Fruit fly (Drosophila melanogaster) whole organism, embryonic: ENCODE results near the gene RhoGEF4.

ENCODE experiments used
- Adf1 ChIP-seq: fragments of 200-800 bp; sonication (Bioruptor generic); IDR thresholded peaks from 2 replicates; pipeline ENCODE4 v1.3.6; 2022; ENCODE audit warnings: missing biosample characterization, missing genetic modification characterization
- Antp ChIP-seq: fragments of 200-800 bp; sonication (Bioruptor generic); optimal IDR thresholded peaks from 3 replicates; lab custom pipeline; 2016; ENCODE audit warnings: missing biosample characterization, missing genetic modification characterization
- BEAF-32 ChIP-seq: fragments of 200-800 bp; sonication (Bioruptor generic); optimal IDR thresholded peaks from 3 replicates; lab custom pipeline; 2017; ENCODE audit warnings: missing biosample characterization, missing genetic modification characterization, mild to moderate bottlenecking, moderate library complexity, missing genetic modification reagents
- C15 ChIP-seq: fragments of 200-800 bp; sonication (Bioruptor generic); IDR thresholded peaks from 3 replicates; pipeline ENCODE4 v1.3.6; 2022; ENCODE audit warnings: missing biosample characterization, missing genetic modification characterization
- CG10959 ChIP-seq: fragments of 200-800 bp; sonication (Bioruptor generic); IDR thresholded peaks from 2 replicates; pipeline ENCODE4 v1.3.6; 2022; ENCODE audit warnings: missing biosample characterization, missing genetic modification characterization
- CG14860 ChIP-seq: fragments of 200-800 bp; sonication (Bioruptor generic); IDR thresholded peaks from 3 replicates; pipeline ENCODE4 v1.3.6; 2022; ENCODE audit warnings: missing biosample characterization, missing genetic modification characterization; ENCODE audit not compliant: partially characterized antibody
- CG16779 ChIP-seq: fragments of 200-800 bp; sonication (Bioruptor generic); IDR thresholded peaks from 2 replicates; pipeline ENCODE4 v1.3.6; 2022; ENCODE audit warnings: missing biosample characterization, missing genetic modification characterization
- CG16813 ChIP-seq: fragments of 200-800 bp; sonication (Bioruptor generic); IDR thresholded peaks from 3 replicates; pipeline ENCODE4 v1.3.6; 2022; ENCODE audit warnings: missing biosample characterization, missing genetic modification characterization; ENCODE audit not compliant: partially characterized antibody
- CG18764 ChIP-seq: fragments of 200-800 bp; sonication (Bioruptor generic); optimal IDR thresholded peaks from 3 replicates; lab custom pipeline; 2016; ENCODE audit warnings: missing biosample characterization, missing genetic modification characterization
- CG2199 ChIP-seq: fragments of 200-800 bp; sonication (Bioruptor generic); IDR thresholded peaks from 3 replicates; pipeline ENCODE4 v1.3.6; 2022; ENCODE audit warnings: missing biosample characterization, missing genetic modification characterization
- CG31388 ChIP-seq: fragments of 200-800 bp; sonication (Bioruptor generic); optimal IDR thresholded peaks from 2 replicates; lab custom pipeline; 2016; ENCODE audit warnings: missing biosample characterization, missing genetic modification characterization
- CG33213 ChIP-seq: fragments of 200-800 bp; sonication (Bioruptor generic); optimal IDR thresholded peaks from 3 replicates; lab custom pipeline; 2016; ENCODE audit warnings: missing biosample characterization, missing genetic modification characterization
- CG33557 ChIP-seq: fragments of 200-800 bp; sonication (Bioruptor generic); optimal IDR thresholded peaks from 2 replicates; lab custom pipeline; 2019; ENCODE audit warnings: missing biosample characterization, mild to moderate bottlenecking, missing genetic modification characterization, moderate library complexity
- CG34224 ChIP-seq: fragments of 200-800 bp; sonication (Bioruptor generic); IDR thresholded peaks from 3 replicates; pipeline ENCODE4 v1.3.6; 2022; ENCODE audit warnings: missing biosample characterization, missing genetic modification characterization; ENCODE audit not compliant: partially characterized antibody
- CG7786 ChIP-seq: fragments of 200-800 bp; sonication (Bioruptor generic); optimal IDR thresholded peaks from 2 replicates; lab custom pipeline; 2016; ENCODE audit warnings: missing biosample characterization, missing genetic modification characterization
- CG7963 ChIP-seq: fragments of 200-800 bp; sonication (Bioruptor generic); IDR thresholded peaks from 3 replicates; pipeline ENCODE4 v1.3.6; 2022; ENCODE audit warnings: missing biosample characterization, missing genetic modification characterization; ENCODE audit not compliant: partially characterized antibody
- CG9215 ChIP-seq: fragments of 200-800 bp; sonication (Bioruptor generic); IDR thresholded peaks from 2 replicates; pipeline ENCODE4 v1.3.6; 2022; ENCODE audit warnings: missing biosample characterization, missing genetic modification characterization
- D19B ChIP-seq: fragments of 200-800 bp; sonication (Bioruptor generic); optimal IDR thresholded peaks from 2 replicates; lab custom pipeline; 2017; ENCODE audit warnings: missing biosample characterization, mild to moderate bottlenecking, missing genetic modification characterization
- HmgD ChIP-seq: fragments of 200-800 bp; sonication (Bioruptor generic); optimal IDR thresholded peaks from 3 replicates; lab custom pipeline; 2016; ENCODE audit warnings: missing biosample characterization, missing genetic modification characterization
- Hr51 ChIP-seq, 2 experiments: fragments of 200-800 bp; sonication (Bioruptor generic); optimal IDR thresholded peaks; 2 replicates in 1 of 2; 3 replicates in 1 of 2; lab custom pipeline; 2016 to 2018; ENCODE audit warnings: missing biosample characterization in 2 of 2, missing genetic modification characterization in 2 of 2, mild to moderate bottlenecking in 1 of 2, moderate library complexity in 1 of 2
- Myb ChIP-seq: fragments of 200-800 bp; sonication (Bioruptor generic); optimal IDR thresholded peaks from 2 replicates; lab custom pipeline; 2016; ENCODE audit warnings: missing biosample characterization, missing genetic modification characterization
- NK7.1 ChIP-seq: fragments of 200-800 bp; sonication (Bioruptor generic); optimal IDR thresholded peaks from 3 replicates; lab custom pipeline; 2016; ENCODE audit warnings: missing biosample characterization, missing genetic modification characterization
- Oli ChIP-seq: fragments of 200-800 bp; sonication (Bioruptor generic); optimal IDR thresholded peaks from 2 replicates; lab custom pipeline; 2018; ENCODE audit warnings: missing biosample characterization, mild to moderate bottlenecking, missing genetic modification characterization, moderate library complexity
- Ravus ChIP-seq: fragments of 200-800 bp; sonication (Bioruptor generic); IDR thresholded peaks from 2 replicates; pipeline ENCODE4 v1.3.6; 2022; ENCODE audit warnings: missing biosample characterization, missing genetic modification characterization
- Side ChIP-seq: fragments of 200-800 bp; sonication (Bioruptor generic); optimal IDR thresholded peaks from 2 replicates; lab custom pipeline; 2016; ENCODE audit warnings: missing biosample characterization, missing genetic modification characterization
- Sox102F ChIP-seq: fragments of 200-800 bp; sonication (Bioruptor generic); optimal IDR thresholded peaks from 2 replicates; lab custom pipeline; 2018; ENCODE audit warnings: missing biosample characterization, mild to moderate bottlenecking, missing genetic modification characterization, moderate library complexity
- Spps ChIP-seq: fragments of 200-800 bp; sonication (Bioruptor generic); optimal IDR thresholded peaks from 2 replicates; lab custom pipeline; 2018; ENCODE audit warnings: missing biosample characterization, mild to moderate bottlenecking, missing genetic modification characterization
- Sry-δ ChIP-seq: fragments of 200-800 bp; sonication (Bioruptor generic); optimal IDR thresholded peaks from 2 replicates; lab custom pipeline; 2016; ENCODE audit warnings: missing biosample characterization, missing genetic modification characterization
- amos ChIP-seq: fragments of 200-800 bp; sonication (Bioruptor generic); IDR thresholded peaks from 2 replicates; pipeline ENCODE4 v1.3.6; 2022; ENCODE audit warnings: missing biosample characterization, missing genetic modification characterization; ENCODE audit not compliant: partially characterized antibody
- aop ChIP-seq: fragments of 200-800 bp; sonication (Bioruptor generic); IDR thresholded peaks from 2 replicates; pipeline ENCODE4 v1.3.6; 2022; ENCODE audit warnings: missing biosample characterization, missing genetic modification characterization
- az2 ChIP-seq: fragments of 200-800 bp; sonication (Bioruptor generic); optimal IDR thresholded peaks from 3 replicates; lab custom pipeline; 2016; ENCODE audit warnings: missing biosample characterization, missing genetic modification characterization
- bigmax ChIP-seq: fragments of 200-800 bp; sonication (Bioruptor generic); optimal IDR thresholded peaks from 2 replicates; lab custom pipeline; 2018; ENCODE audit warnings: missing biosample characterization, mild to moderate bottlenecking, missing genetic modification characterization
- btn ChIP-seq: fragments of 200-800 bp; sonication (Bioruptor generic); optimal IDR thresholded peaks from 2 replicates; lab custom pipeline; 2016; ENCODE audit warnings: missing biosample characterization, missing genetic modification characterization
- chif ChIP-seq, 2 experiments: fragments of 200-800 bp; sonication (Bioruptor generic); optimal IDR thresholded peaks; 3 replicates each; lab custom pipeline; 2016; ENCODE audit warnings: missing biosample characterization in 2 of 2, missing genetic modification characterization in 2 of 2
- crp ChIP-seq, 2 experiments: fragments of 200-800 bp; sonication (Bioruptor generic); optimal IDR thresholded peaks; 2 replicates in 1 of 2; 3 replicates in 1 of 2; lab custom pipeline; 2017; ENCODE audit warnings: missing biosample characterization in 2 of 2, missing genetic modification characterization in 2 of 2, mild to moderate bottlenecking in 1 of 2, moderate library complexity in 1 of 2
- dati ChIP-seq: fragments of 200-800 bp; sonication (Bioruptor generic); IDR thresholded peaks from 2 replicates; pipeline ENCODE4 v1.3.6; 2022; ENCODE audit warnings: missing biosample characterization, missing genetic modification characterization
- fd64A ChIP-seq: fragments of 200-800 bp; sonication (Bioruptor generic); optimal IDR thresholded peaks from 3 replicates; lab custom pipeline; 2018; ENCODE audit warnings: missing biosample characterization, mild to moderate bottlenecking, missing genetic modification characterization
- gfzf ChIP-seq: fragments of 200-800 bp; sonication (Bioruptor generic); optimal IDR thresholded peaks from 2 replicates; lab custom pipeline; 2016; ENCODE audit warnings: missing biosample characterization, mild to moderate bottlenecking, missing genetic modification characterization, moderate library complexity
- h ChIP-seq: fragments of >200 bp; optimal IDR thresholded peaks from 2 replicates; lab custom pipeline; 2017
- her ChIP-seq: fragments of 200-800 bp; sonication (Bioruptor generic); optimal IDR thresholded peaks from 2 replicates; lab custom pipeline; 2016; ENCODE audit warnings: missing biosample characterization, missing genetic modification characterization
- kah ChIP-seq: fragments of 200-800 bp; sonication (Bioruptor generic); optimal IDR thresholded peaks from 2 replicates; lab custom pipeline; 2018; ENCODE audit warnings: missing biosample characterization, mild to moderate bottlenecking, missing genetic modification characterization
- lov ChIP-seq, 2 experiments: fragments of 200-800 bp in 1 of 2; fragments of >200 bp in 1 of 2; sonication (Bioruptor generic) in 1 of 2; IDR thresholded peaks in 1 of 2; optimal IDR thresholded peaks in 1 of 2; 2 replicates in 1 of 2; 3 replicates in 1 of 2; pipeline versions ENCODE4 v1.3.6 to Lab custom; 2017 to 2022; ENCODE audit warnings: missing biosample characterization in 1 of 2, missing genetic modification characterization in 1 of 2
- mirr ChIP-seq: fragments of 200-800 bp; sonication (Bioruptor generic); optimal IDR thresholded peaks from 3 replicates; lab custom pipeline; 2018; ENCODE audit warnings: missing biosample characterization, mild to moderate bottlenecking, missing genetic modification characterization
- nerfin-1 ChIP-seq: fragments of 200-800 bp; sonication (Bioruptor generic); optimal IDR thresholded peaks from 3 replicates; lab custom pipeline; 2019; ENCODE audit warnings: missing biosample characterization, mild to moderate bottlenecking, missing genetic modification characterization, moderate library complexity
- pros ChIP-seq: fragments of 200-800 bp; sonication (Bioruptor generic); optimal IDR thresholded peaks from 3 replicates; lab custom pipeline; 2019; ENCODE audit warnings: missing biosample characterization, mild to moderate bottlenecking, missing genetic modification characterization, moderate library complexity
- row ChIP-seq: fragments of 200-800 bp; sonication (Bioruptor generic); IDR thresholded peaks from 3 replicates; pipeline ENCODE4 v1.3.6; 2022; ENCODE audit warnings: missing biosample characterization, missing genetic modification characterization
- run ChIP-seq: fragments of 200-800 bp; sonication (Bioruptor generic); optimal IDR thresholded peaks from 3 replicates; lab custom pipeline; 2018; ENCODE audit warnings: missing biosample characterization, mild to moderate bottlenecking, missing genetic modification characterization
- slbo ChIP-seq: fragments of 200-800 bp; sonication (Bioruptor generic); IDR thresholded peaks from 2 replicates; pipeline ENCODE4 v1.3.6; 2022; ENCODE audit warnings: missing biosample characterization, missing genetic modification characterization
- tup ChIP-seq: fragments of 200-800 bp; sonication (Bioruptor generic); optimal IDR thresholded peaks from 2 replicates; lab custom pipeline; 2016; ENCODE audit warnings: missing biosample characterization, mild to moderate bottlenecking, missing genetic modification characterization, moderate library complexity

RhoGEF4 gene

DNA sequence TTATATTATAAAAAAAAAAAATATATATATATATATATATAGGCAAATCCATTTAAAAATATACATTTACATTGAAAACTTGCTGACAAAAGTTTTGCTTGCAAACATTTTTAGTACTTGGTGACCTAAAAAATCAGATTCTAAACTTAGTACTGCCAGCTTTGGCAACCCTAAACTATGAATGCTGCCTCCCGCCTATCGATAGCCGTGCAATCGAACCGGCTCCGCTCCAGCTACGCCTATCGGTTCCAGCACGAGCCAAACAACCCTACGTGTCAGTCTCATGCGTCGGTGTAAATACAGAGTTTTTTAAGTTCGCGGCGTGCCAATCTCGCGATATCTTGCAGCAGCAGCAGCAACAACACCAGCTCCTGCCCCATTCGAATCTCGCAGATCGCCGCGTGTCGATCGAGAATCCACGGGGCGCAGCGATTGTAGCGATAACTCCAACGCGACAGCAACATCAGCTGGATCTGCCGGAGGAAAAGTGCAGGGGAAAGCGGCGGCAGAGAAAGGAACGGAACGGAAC is 37.2 kb upstream of the RhoGEF4 start, which contains the start of gene Sec63 (continued):
- peak in 1 of 2 experiments; percentile 74 for TF ChIP-seq crp (GFP tag; optimal IDR thresholded peaks at IDR 0.05; lab: Kevin White, UChicago)
- TF ChIP-seq Adf1 (GFP tag; lab: Robert Waterston, UW), result 0 out of 2 replicates have a peak, but pooled peaks have one; percentile 3
- peak; percentile 21 for TF ChIP-seq nerfin-1 (tag; lab: Kevin White, UChicago)
- TF ChIP-seq btn, result no peak
- TF ChIP-seq CG33213, result peak; percentile 74
- TF ChIP-seq CG10959 (GFP tag; lab: Robert Waterston, UW), result 0 out of 2 replicates have a peak, but pooled peaks have one; percentile 14
- TF ChIP-seq fd64A, result no peak
- TF ChIP-seq amos (GFP tag; lab: Robert Waterston, UW), result peak; percentile 92
- no peak for TF ChIP-seq chif (GFP tag; optimal IDR thresholded peaks at IDR 0.05; lab: Kevin White, UChicago)
- no peak for TF ChIP-seq lov (optimal IDR thresholded peaks at IDR 0.05; lab: Kevin White, UChicago)
- TF ChIP-seq lov (GFP tag; IDR thresholded peaks at IDR 0.05; lab: Robert Waterston, UW), result 0 out of 3 replicates have a peak, but pooled peaks have one; percentile 54
- no peak for TF ChIP-seq kah (GFP tag; lab: Kevin White, UChicago)
- peak; percentile 47 to 49 for TF ChIP-seq Hr51 (GFP tag; optimal IDR thresholded peaks at IDR 0.05; lab: Kevin White, UChicago)
- no peak for TF ChIP-seq CG31388 (GFP tag; lab: Kevin White, UChicago)
- TF ChIP-seq CG7786 (GFP tag; lab: Kevin White, UChicago), result no peak
- TF ChIP-seq CG2199 (GFP tag; lab: Robert Waterston, UW), result peak; percentile 23; the same call in 1 of the 3 replicates
- no peak for TF ChIP-seq tup (GFP tag; lab: Kevin White, UChicago)
- no peak for TF ChIP-seq Sox102F (GFP tag; lab: Kevin White, UChicago)
- TF ChIP-seq row (GFP tag; lab: Robert Waterston, UW), result peak; percentile 80
- TF ChIP-seq Myb (GFP tag; lab: Kevin White, UChicago), result peak; percentile 1
- TF ChIP-seq Sry-δ (GFP tag; lab: Kevin White, UChicago), result peak; percentile 77
- peak; percentile 84 for TF ChIP-seq BEAF-32 (GFP tag; lab: Kevin White, UChicago)
- TF ChIP-seq CG14860 (GFP tag; lab: Robert Waterston, UW), result peak; percentile 80
- no peak for TF ChIP-seq Oli (tag; lab: Kevin White, UChicago)
- no peak for TF ChIP-seq run (tag; lab: Kevin White, UChicago)
- TF ChIP-seq Side (GFP tag; lab: Kevin White, UChicago), result no peak
- peak; percentile 78 for TF ChIP-seq slbo (GFP tag; lab: Robert Waterston, UW)
- peak; percentile 47 for TF ChIP-seq az2 (GFP tag; lab: Kevin White, UChicago)
- peak; percentile 53 for TF ChIP-seq HmgD (GFP tag; lab: Kevin White, UChicago)
- TF ChIP-seq D19B (GFP tag; lab: Kevin White, UChicago), result no peak
- TF ChIP-seq CG16779 (GFP tag; lab: Robert Waterston, UW), result 0 out of 2 replicates have a peak, but pooled peaks have one; percentile 42
- no peak for TF ChIP-seq CG18764
- TF ChIP-seq Spps (tag; lab: Kevin White, UChicago), result no peak
- TF ChIP-seq her, result no peak
- TF ChIP-seq Antp, result peak; percentile 35
- TF ChIP-seq CG9215 (GFP tag; lab: Robert Waterston, UW), result peak; percentile 44
- no peak for TF ChIP-seq mirr
- no peak for TF ChIP-seq bigmax (GFP tag; lab: Kevin White, UChicago)
- peak; percentile 13 for TF ChIP-seq gfzf (GFP tag; lab: Kevin White, UChicago)
- TF ChIP-seq h, result no peak
- peak; percentile 81 for TF ChIP-seq CG16813 (GFP tag; lab: Robert Waterston, UW)
- peak; percentile 63 for TF ChIP-seq CG34224 (GFP tag; lab: Robert Waterston, UW)
- TF ChIP-seq CG33557 (GFP tag; lab: Kevin White, UChicago), result no peak
- no peak for TF ChIP-seq pros
- no peak for TF ChIP-seq NK7.1 (GFP tag; lab: Kevin White, UChicago)
- TF ChIP-seq CG7963, result peak; percentile 93
- TF ChIP-seq Ravus (GFP tag; lab: Robert Waterston, UW), result 0 out of 2 replicates have a peak, but pooled peaks have one; percentile 9
- no peak for TF ChIP-seq C15
- no peak for TF ChIP-seq aop
- no peak for TF ChIP-seq dati (GFP tag; lab: Robert Waterston, UW)
